Worm (Caenorhabditis elegans) whole organism, mixed stage, embryonic: Measurements from ENCODE around the gene mrpl-37.

ENCODE experiments used
- lsy-2 ChIP-seq: fragments of 150-350 bp; optimal IDR thresholded peaks from 2 replicates; lab custom pipeline; 2014; ENCODE audit warnings: missing biosample characterization, missing genetic modification characterization
- mep-1 ChIP-seq: fragments of 150-350 bp; optimal IDR thresholded peaks from 2 replicates; lab custom pipeline; 2017; ENCODE audit warnings: missing biosample characterization, missing genetic modification reagents, missing genetic modification characterization, inconsistent platforms
- pha-4 ChIP-seq: fragments of 150-350 bp; optimal IDR thresholded peaks from 2 replicates; lab custom pipeline; 2018; ENCODE audit warnings: missing biosample characterization, missing genetic modification reagents, missing genetic modification characterization

DNA sequence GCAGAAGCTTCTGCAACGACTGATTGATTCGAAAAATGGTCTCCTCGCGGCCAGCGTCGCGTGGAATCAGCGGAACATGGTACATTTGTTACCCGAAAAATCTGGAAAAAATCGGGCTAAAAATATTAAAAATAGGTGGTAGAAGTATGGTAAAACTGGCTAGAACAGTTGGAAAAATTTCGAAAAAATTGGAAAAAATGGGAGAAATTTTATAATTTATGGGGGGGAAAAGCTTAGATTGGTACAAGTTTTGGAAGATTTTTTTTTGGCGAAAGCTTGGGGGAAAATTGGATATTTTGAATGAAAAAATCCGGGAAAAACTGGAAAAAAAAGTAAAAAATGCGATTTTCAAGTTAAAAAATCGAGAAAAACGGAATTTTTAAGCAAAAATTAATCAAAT lies 27.3 kb downstream of the mrpl-37 start, which contains the start of gene ddl-2:
- TF ChIP-seq lsy-2: no peak
- no peak for TF ChIP-seq pha-4 (tag; lab: Kevin White, UChicago)
- no peak for TF ChIP-seq mep-1
